Fruit fly (Drosophila melanogaster): ENCODE data around the gene aay.

Gene aay

DNA sequence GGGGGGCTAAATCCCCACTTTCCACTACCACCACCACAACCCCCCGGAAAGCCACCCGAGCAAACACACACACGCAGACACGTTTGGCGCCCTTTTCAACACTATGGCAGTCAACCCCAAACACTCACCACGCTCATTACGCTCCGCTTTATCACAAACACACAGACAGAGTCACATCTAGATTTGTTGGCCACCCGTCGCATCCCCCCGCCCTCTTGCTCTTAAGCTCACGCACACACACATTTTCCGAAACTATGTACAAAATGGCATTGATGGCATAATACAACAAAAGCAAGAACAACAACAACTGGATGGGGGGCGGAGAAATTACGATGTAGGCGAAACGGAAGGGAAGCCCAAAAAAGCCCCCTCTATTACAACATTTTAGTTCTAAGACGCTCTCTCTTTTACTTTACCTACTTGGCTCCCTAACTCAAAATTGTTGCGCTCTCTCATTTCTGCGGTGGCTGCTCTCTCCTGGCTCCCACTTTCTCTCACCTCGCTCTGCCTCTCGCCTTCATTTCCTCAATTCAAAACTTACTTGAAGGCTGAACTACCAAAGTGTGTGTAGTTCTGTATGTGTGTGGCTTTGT lies 42.7 kb downstream of the aay start:
- TF ChIP-seq noc (tag; optimal IDR thresholded peaks at IDR 0.05) = no peak

dm6 chr3L:9466595-9466994 lies 43.5 kb downstream of the aay start:
- TF ChIP-seq noc (tag; optimal IDR thresholded peaks at IDR 0.05) = peak; percentile 1

DNA sequence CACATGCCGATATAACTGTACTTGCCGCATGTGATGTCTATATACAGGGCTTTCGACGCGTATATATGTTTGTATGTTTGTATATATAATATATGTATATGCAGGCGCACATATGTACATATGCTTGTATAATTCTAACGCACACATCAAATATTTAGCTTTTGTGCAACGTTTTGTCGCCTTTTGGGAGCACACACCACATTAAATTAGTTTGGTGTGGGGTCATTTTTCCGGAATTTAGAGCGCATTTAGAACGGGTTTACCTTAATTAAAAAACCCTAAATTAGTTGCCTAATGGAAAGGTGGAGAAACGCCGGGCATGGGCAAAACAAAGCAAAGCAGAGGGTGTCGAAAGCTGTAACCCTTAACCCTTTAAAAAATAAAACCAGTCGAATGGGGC lies 44.2 kb downstream of the aay start:
- TF ChIP-seq noc (tag; optimal IDR thresholded peaks at IDR 0.05) = no peak

DNA sequence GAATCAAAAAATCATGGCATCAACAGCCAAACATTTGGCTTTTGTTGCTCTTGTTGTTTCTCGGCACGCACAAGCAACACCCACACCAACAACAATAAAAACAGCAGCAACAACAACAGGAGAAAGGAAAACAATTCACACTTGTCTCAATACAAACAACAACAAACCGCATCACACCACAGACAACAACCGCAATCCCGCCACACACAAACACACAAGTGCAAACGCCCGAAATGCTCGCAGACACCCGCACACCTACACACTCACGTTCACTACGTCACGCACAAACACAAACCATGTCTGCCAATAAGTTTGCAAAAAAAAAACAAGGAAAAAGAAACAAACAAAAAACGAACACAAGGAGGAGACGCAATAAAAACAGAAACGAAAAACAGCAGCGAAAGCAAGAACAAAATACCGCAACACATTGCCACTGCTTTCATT lies 44.7 kb downstream of the aay start:
- no peak for TF ChIP-seq noc (tag; optimal IDR thresholded peaks at IDR 0.05)

DNA sequence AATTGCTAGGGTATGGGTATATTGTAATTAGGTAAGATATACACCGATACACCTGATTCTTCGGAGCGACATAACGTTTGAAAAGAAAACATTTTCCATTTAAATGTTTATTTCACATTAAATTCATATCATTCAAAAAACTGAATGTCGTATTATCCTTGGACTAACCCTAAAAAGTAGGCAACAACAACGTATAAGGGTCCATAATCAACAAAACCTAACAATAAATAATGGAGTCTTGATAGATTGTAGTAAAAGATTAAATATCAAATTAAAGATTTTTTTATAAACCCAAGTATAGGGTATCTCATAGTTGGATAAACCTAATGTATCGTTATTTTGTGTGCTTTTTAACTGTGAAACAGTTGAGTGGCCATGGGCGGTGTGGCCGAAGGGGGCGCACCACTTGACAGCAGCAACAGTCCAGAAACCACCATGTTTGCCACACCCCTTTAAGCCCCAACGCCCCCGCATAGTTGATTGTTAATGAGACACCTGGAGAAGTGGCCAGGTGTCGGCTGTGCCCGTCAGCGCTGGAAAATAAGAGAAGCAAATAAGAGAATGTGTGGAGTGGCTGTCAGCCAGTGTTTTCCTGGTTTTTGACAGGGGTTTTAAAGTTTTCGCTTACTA lies 45.3 kb downstream of the aay start:
- peak; percentile 22 for TF ChIP-seq noc (tag; optimal IDR thresholded peaks at IDR 0.05)

DNA sequence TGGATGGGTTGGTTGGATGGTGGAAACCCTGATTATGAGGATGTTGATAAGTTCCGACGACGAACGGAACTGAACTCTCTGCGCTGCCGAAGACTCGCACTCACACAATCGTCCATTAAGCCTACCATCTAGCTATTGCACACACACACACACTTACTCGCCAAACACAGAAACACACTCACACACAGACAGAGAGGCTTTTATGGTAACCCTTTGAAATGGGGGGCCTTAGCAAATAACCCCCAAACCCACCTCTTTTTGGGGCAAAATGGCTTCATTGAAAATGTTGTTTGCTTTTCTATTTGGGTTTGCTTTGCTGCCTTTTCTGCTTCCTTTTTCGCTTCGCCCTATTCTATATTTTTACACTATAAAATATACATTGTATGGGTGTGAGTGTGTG lies 46.0 kb downstream of the aay start:
- no peak for TF ChIP-seq noc (tag; optimal IDR thresholded peaks at IDR 0.05)

DNA sequence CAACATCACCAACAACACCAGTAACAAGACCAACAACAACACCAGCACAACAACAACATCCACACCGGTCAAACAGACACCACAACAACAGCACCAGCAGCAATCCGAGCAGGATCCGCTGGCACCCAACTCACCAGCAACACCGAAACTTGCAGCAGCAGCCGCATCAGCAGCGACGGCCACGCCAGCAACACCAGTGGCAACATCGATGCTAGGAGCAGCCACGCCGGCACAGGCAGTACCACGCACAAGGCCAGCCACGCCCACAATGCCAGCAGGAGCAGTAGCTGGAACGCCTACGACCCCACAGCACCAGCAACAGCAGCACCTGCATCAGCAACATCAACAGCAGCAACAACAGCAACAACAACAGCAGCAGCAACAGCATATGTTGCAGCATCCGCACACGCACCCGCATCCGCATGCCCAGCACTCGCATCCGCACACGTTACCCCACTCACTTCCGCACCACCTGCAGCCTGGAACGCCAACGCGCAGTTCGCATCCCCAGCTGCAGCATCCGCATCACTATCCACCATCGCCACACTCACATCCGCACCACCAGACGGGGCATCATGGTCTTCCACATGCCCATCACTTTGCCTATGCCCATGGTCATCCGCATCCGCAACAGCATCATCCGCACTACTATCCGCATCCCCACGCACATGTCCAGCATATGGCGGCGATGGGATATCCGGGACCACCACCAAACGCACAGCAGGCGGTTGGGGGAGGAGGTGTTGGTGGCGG lies 48.3 kb downstream of the aay start:
- TF ChIP-seq noc (tag; optimal IDR thresholded peaks at IDR 0.05) = no peak

Data from whole organism, larva.